Fruit fly (Drosophila melanogaster): ENCODE data around the gene tko.

Gene tko

DNA sequence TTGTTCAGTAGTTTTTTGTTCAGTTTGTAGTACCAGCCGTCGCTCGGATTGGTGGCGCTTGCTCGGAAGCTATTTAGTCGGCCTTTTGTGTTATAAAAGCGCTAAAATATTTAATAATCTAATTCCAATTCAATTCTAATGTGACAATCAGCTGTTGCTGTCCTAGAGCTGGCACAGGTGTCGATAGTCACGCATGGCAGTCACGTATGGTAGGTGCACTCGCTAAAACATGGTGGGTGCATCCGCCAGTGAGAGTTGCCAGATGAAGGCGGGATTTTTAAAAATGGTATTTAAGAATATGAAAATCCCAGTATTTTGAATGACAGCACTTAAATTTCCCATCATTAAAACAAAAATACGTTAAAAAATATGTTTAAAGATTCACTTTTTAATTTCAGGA, at the start of gene tko (continued):
- TF ChIP-seq Hand (GFP tag; optimal IDR thresholded peaks at IDR 0.05) (no peak), lola (GFP tag; optimal IDR thresholded peaks at IDR 0.05) (no peak), CG4707 (GFP tag; optimal IDR thresholded peaks at IDR 0.05) (no peak), Ada2b (GFP tag; IDR thresholded peaks at IDR 0.05) (no peak), CG9817 (tag; optimal IDR thresholded peaks at IDR 0.05) (no peak), CG3726 (GFP tag; IDR thresholded peaks at IDR 0.05) (no peak)

- TF ChIP-seq CG2199 (GFP tag; IDR thresholded peaks at IDR 0.05) (0 out of 3 replicates have a peak, but pooled peaks have one; percentile 22), CG12391 (tag; optimal IDR thresholded peaks at IDR 0.05) (peak; percentile 25), CG2875 (GFP tag; optimal IDR thresholded peaks at IDR 0.05) (peak; percentile 4), CG10462 (GFP tag; optimal IDR thresholded peaks at IDR 0.05) (no peak), Trl (optimal IDR thresholded peaks at IDR 0.05) (peak; percentile 84 to 85), Trl (GFP tag; optimal IDR thresholded peaks at IDR 0.05) (no peak), CG17912 (GFP tag; optimal IDR thresholded peaks at IDR 0.05) (peak; percentile 30), kni (GFP tag; optimal IDR thresholded peaks at IDR 0.05) (peak; percentile 66), lab (GFP tag; optimal IDR thresholded peaks at IDR 0.05) (peak; percentile 38), CG12219 (GFP tag; optimal IDR thresholded peaks at IDR 0.05) (peak; percentile 22), HLHmδ (GFP tag; optimal IDR thresholded peaks at IDR 0.05) (peak; percentile 24), CG15073 (GFP tag; optimal IDR thresholded peaks at IDR 0.05) (peak; percentile 92), CG16813 (GFP tag; IDR thresholded peaks at IDR 0.05; ENCODE audit: partially characterized antibody) (peak; percentile 31; the same call in 1 of the 3 replicates), sob (GFP tag; IDR thresholded peaks at IDR 0.05) (0 out of 2 replicates have a peak, but pooled peaks have one; percentile 6), bcd (GFP tag; optimal IDR thresholded peaks at IDR 0.05) (no peak), Ets97D (GFP tag; optimal IDR thresholded peaks at IDR 0.05) (peak; percentile 1), CG2712 (tag; optimal IDR thresholded peaks at IDR 0.05) (peak; percentile 13), nom (GFP tag; optimal IDR thresholded peaks at IDR 0.05) (peak; percentile 36), Rfx (GFP tag; IDR thresholded peaks at IDR 0.05) (0 out of 2 replicates have a peak, but pooled peaks have one; percentile 4), ab (GFP tag; optimal IDR thresholded peaks at IDR 0.05) (no peak), insv (GFP tag; optimal IDR thresholded peaks at IDR 0.05) (peak in 1 of 2 experiments; percentile 38), Max (GFP tag; optimal IDR thresholded peaks at IDR 0.05) (no peak), CG14710 (tag; optimal IDR thresholded peaks at IDR 0.05) (no peak), Jarid2 (GFP tag; optimal IDR thresholded peaks at IDR 0.05) (peak; percentile 85), amos (GFP tag; IDR thresholded peaks at IDR 0.05; ENCODE audit: partially characterized antibody) (0 out of 2 replicates have a peak, but pooled peaks have one; percentile 14), chinmo (GFP tag; IDR thresholded peaks at IDR 0.05; ENCODE audit: partially characterized antibody) (0 out of 4 replicates have a peak, but pooled peaks have one; percentile 40), gce (GFP tag; IDR thresholded peaks at IDR 0.05) (no peak), chm (GFP tag; IDR thresholded peaks at IDR 0.05) (peak; percentile 67), so (GFP tag; IDR thresholded peaks at IDR 0.05) (peak; percentile 52; the same call in 1 of the 3 replicates), CG13296 (GFP tag; optimal IDR thresholded peaks at IDR 0.05) (peak; percentile 21), gsb-n (tag; optimal IDR thresholded peaks at IDR 0.05) (no peak), Med (GFP tag) (peak; percentile 72), Stat92E (GFP tag; optimal IDR thresholded peaks at IDR 0.05) (peak in 1 of 3 experiments; percentile 76), CG42726 (GFP tag; IDR thresholded peaks at IDR 0.05; ENCODE audit: partially characterized antibody) (peak; percentile 49; the same call in 1 of the 2 replicates), CG17385 (GFP tag; optimal IDR thresholded peaks at IDR 0.05) (peak; percentile 12), sens (GFP tag) (peak; percentile 85), bbx (GFP tag; IDR thresholded peaks at IDR 0.05; ENCODE audit: partially characterized antibody) (0 out of 2 replicates have a peak, but pooled peaks have one; percentile 28), odd (GFP tag; optimal IDR thresholded peaks at IDR 0.05) (peak; percentile 8), CTCF (GFP tag; optimal IDR thresholded peaks at IDR 0.05) (peak; percentile 23), CG17829 (tag; optimal IDR thresholded peaks at IDR 0.05) (peak; percentile 18), pros (GFP tag; optimal IDR thresholded peaks at IDR 0.05) (peak; percentile 28)
Measured at dm6 chrX:2469843-2470442, 26.2 kb upstream of the tko start, which contains the start of gene boi. Gene boi, minus strand, starts transcription at chrX:2470043.
